Worm (Caenorhabditis elegans) whole organism, mixed stage, embryonic: Measurements from ENCODE around the gene Y37D8A.2.

Experiments
- lsy-2 ChIP-seq: fragments of 150-350 bp; optimal IDR thresholded peaks from 2 replicates; lab custom pipeline; 2014; ENCODE audit warnings: missing biosample characterization, missing genetic modification characterization
- nhr-76 ChIP-seq: sonication (generic microtip); optimal IDR thresholded peaks from 2 replicates; lab custom pipeline; 2017; ENCODE audit warnings: missing biosample characterization, missing genetic modification characterization
- pha-4 ChIP-seq: fragments of 150-350 bp; optimal IDR thresholded peaks from 2 replicates; lab custom pipeline; 2018; ENCODE audit warnings: missing biosample characterization, missing genetic modification reagents, missing genetic modification characterization
- snpc-4 ChIP-seq: fragments of 150-350 bp; optimal IDR thresholded peaks from 2 replicates; lab custom pipeline; 2014; ENCODE audit warnings: missing biosample characterization, missing genetic modification characterization

DNA sequence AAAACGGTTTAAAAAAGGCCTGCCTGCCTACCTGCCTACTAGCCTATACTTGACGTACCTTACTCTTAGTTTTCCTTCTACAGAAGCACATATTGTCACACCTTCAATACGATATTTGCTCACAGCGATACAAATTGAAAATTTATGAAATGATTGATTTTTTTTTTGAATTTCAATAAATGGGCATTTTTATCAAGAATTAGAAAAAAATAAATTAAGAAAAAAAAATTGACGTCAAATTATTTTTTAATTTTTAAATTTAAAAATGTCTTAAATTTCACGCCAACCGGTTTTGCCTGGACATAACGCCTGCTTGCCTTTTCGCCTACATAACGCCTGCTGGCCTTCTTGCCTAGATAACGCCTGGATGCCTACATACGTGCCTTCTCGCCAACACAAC lies 13.3 kb upstream of the Y37D8A.2 start, which contains the start of gene BE10.5:
- TF ChIP-seq pha-4 (no peak), snpc-4 (no peak), nhr-76 (no peak), lsy-2 (tag; lab: Kevin White, UChicago) (no peak)
